Worm (Caenorhabditis elegans) whole organism, L4/young adult: ENCODE results near the gene spe-10.
A peak's percentile ranks its signal among the peaks of the same experiment; 100 is the strongest.

Experiments used
- W03F9.2 ChIP-seq: fragments of 150-350 bp; optimal IDR thresholded peaks from 2 replicates; lab custom pipeline; 2014; ENCODE audit warnings: missing biosample characterization, missing genetic modification characterization
- him-1 ChIP-seq: sonication (generic microtip); optimal IDR thresholded peaks from 2 replicates; lab custom pipeline; 2016; ENCODE audit warnings: missing genotype, missing genetic modification reagents, missing genetic modification characterization, missing compliant biosample characterization

DNA sequence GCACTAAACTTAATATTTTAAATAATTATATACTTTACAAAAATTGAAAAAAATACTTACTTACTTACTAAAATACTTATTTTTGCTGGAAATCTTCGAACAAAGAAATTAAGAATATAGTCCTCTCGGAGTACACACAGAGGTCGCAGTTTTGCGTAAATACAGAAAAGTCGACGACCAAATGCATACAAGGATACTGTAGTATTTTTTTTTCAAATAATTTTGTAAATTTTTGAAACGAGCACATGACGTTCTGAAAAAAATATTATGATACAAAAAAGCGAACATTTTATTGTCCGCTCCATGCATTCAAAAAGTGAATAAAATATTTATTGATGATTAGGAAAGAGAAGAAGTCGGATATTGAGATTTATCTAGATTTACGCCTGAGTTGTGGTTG, 42.2 kb downstream of the spe-10 start, which contains the start of gene apc-10:
- no peak for TF ChIP-seq him-1 (tag; lab: Kevin White, UChicago)
- peak; percentile 23 for TF ChIP-seq W03F9.2
